Fruit fly (Drosophila melanogaster) whole organism, embryonic: ENCODE measurements around the gene Mekk1.
A peak's percentile ranks its signal among the peaks of the same experiment; 100 is the strongest.

Experiments
- Antp ChIP-seq: fragments of 200-800 bp; sonication (Bioruptor generic); optimal IDR thresholded peaks from 3 replicates; lab custom pipeline; 2016; ENCODE audit warnings: missing biosample characterization, missing genetic modification characterization
- Atf6 ChIP-seq: fragments of 200-800 bp; sonication (Bioruptor generic); IDR thresholded peaks from 2 replicates; pipeline ENCODE4 v1.3.6; 2022; ENCODE audit warnings: missing biosample characterization, missing genetic modification characterization
- BEAF-32 ChIP-seq: fragments of 200-800 bp; sonication (Bioruptor generic); optimal IDR thresholded peaks from 3 replicates; lab custom pipeline; 2017; ENCODE audit warnings: missing biosample characterization, missing genetic modification characterization, mild to moderate bottlenecking, moderate library complexity, missing genetic modification reagents
- CG10543 ChIP-seq: fragments of 200-800 bp; sonication (Bioruptor generic); optimal IDR thresholded peaks from 3 replicates; lab custom pipeline; 2017; ENCODE audit warnings: missing biosample characterization, mild to moderate bottlenecking, missing genetic modification characterization, moderate library complexity
- CG10565 ChIP-seq: fragments of 200-800 bp; sonication (Bioruptor generic); optimal IDR thresholded peaks from 3 replicates; lab custom pipeline; 2016; ENCODE audit warnings: missing biosample characterization, mild to moderate bottlenecking, missing genetic modification characterization
- CG11085 ChIP-seq: fragments of 200-800 bp; sonication (Bioruptor generic); IDR thresholded peaks from 2 replicates; pipeline ENCODE4 v1.3.6; 2022; ENCODE audit warnings: missing biosample characterization, missing genetic modification characterization
- CG11456 ChIP-seq: fragments of 200-800 bp; sonication (Bioruptor generic); IDR thresholded peaks from 3 replicates; pipeline ENCODE4 v1.3.6; 2022; ENCODE audit warnings: missing biosample characterization, missing genetic modification characterization
- CG11723 ChIP-seq: fragments of 200-800 bp; sonication (Bioruptor generic); optimal IDR thresholded peaks from 2 replicates; lab custom pipeline; 2017; ENCODE audit warnings: missing biosample characterization, mild to moderate bottlenecking, missing genetic modification characterization
- CG15479 ChIP-seq: fragments of 200-800 bp; sonication (Bioruptor generic); optimal IDR thresholded peaks from 3 replicates; lab custom pipeline; 2019; ENCODE audit warnings: missing biosample characterization, mild to moderate bottlenecking, missing genetic modification characterization, moderate library complexity
- CG15601 ChIP-seq: fragments of 200-800 bp; sonication (Bioruptor generic); optimal IDR thresholded peaks from 3 replicates; lab custom pipeline; 2019; ENCODE audit warnings: missing biosample characterization, mild to moderate bottlenecking, missing genetic modification characterization, moderate library complexity
- CG17186 ChIP-seq: fragments of 200-800 bp; sonication (Bioruptor generic); optimal IDR thresholded peaks from 3 replicates; lab custom pipeline; 2017; ENCODE audit warnings: missing biosample characterization, missing genetic modification reagents, missing genetic modification characterization
- CG17328 ChIP-seq: fragments of 200-800 bp; sonication (Bioruptor generic); IDR thresholded peaks from 2 replicates; pipeline ENCODE4 v1.3.6; 2022; ENCODE audit warnings: missing biosample characterization, missing genetic modification characterization
- CG17802 ChIP-seq: fragments of 200-800 bp; sonication (Bioruptor generic); optimal IDR thresholded peaks from 2 replicates; lab custom pipeline; 2018; ENCODE audit warnings: missing biosample characterization, mild to moderate bottlenecking, missing genetic modification characterization, moderate library complexity
- CG18011 ChIP-seq: fragments of 200-800 bp; sonication (Bioruptor generic); optimal IDR thresholded peaks from 2 replicates; lab custom pipeline; 2017; ENCODE audit warnings: missing biosample characterization, missing genetic modification characterization, mild to moderate bottlenecking, moderate library complexity, missing genotype
- CG1832 ChIP-seq: fragments of 200-800 bp; sonication (Bioruptor generic); optimal IDR thresholded peaks from 2 replicates; lab custom pipeline; 2017; ENCODE audit warnings: missing biosample characterization, mild to moderate bottlenecking, missing genetic modification characterization, inconsistent platforms
- CG31365 ChIP-seq: fragments of 200-800 bp; sonication (Bioruptor generic); optimal IDR thresholded peaks from 2 replicates; lab custom pipeline; 2018; ENCODE audit warnings: missing biosample characterization, mild to moderate bottlenecking, missing genetic modification characterization
- CG32532 ChIP-seq: fragments of 200-800 bp; sonication (Bioruptor generic); IDR thresholded peaks from 2 replicates; pipeline ENCODE4 v1.3.6; 2022; ENCODE audit warnings: missing biosample characterization, missing genetic modification characterization
- CG34224 ChIP-seq: fragments of 200-800 bp; sonication (Bioruptor generic); IDR thresholded peaks from 3 replicates; pipeline ENCODE4 v1.3.6; 2022; ENCODE audit warnings: missing biosample characterization, missing genetic modification characterization; ENCODE audit not compliant: partially characterized antibody
- CG4360 ChIP-seq: fragments of 200-800 bp; sonication (Bioruptor generic); IDR thresholded peaks from 2 replicates; pipeline ENCODE4 v1.3.6; 2022; ENCODE audit warnings: missing biosample characterization, missing genetic modification characterization
- CG6654 ChIP-seq: fragments of 200-800 bp; sonication (Bioruptor generic); optimal IDR thresholded peaks from 2 replicates; lab custom pipeline; 2017; ENCODE audit warnings: missing biosample characterization, mild to moderate bottlenecking, missing genetic modification characterization
- CG6765 ChIP-seq: fragments of 200-800 bp; sonication (Bioruptor generic); optimal IDR thresholded peaks from 3 replicates; lab custom pipeline; 2017; ENCODE audit warnings: missing biosample characterization, mild to moderate bottlenecking, missing genetic modification characterization
- CG7271 ChIP-seq: fragments of 200-800 bp; sonication (Bioruptor generic); optimal IDR thresholded peaks from 2 replicates; lab custom pipeline; 2018; ENCODE audit warnings: missing biosample characterization, mild to moderate bottlenecking, missing genetic modification characterization, moderate library complexity
- Dad ChIP-seq: fragments of 200-800 bp; sonication (Bioruptor generic); optimal IDR thresholded peaks from 3 replicates; lab custom pipeline; 2016; ENCODE audit warnings: missing biosample characterization, missing genetic modification characterization
- Dek ChIP-seq: fragments of 200-800 bp; sonication (Bioruptor generic); optimal IDR thresholded peaks from 3 replicates; lab custom pipeline; 2019; ENCODE audit warnings: missing biosample characterization, mild to moderate bottlenecking, missing genetic modification characterization, moderate library complexity
- Hey ChIP-seq: fragments of 200-800 bp; sonication (Bioruptor generic); optimal IDR thresholded peaks from 3 replicates; lab custom pipeline; 2018; ENCODE audit warnings: missing biosample characterization, mild to moderate bottlenecking, missing genetic modification characterization
- Pdp1 ChIP-seq, 2 experiments: fragments of 200-800 bp; sonication (Bioruptor generic); optimal IDR thresholded peaks; 3 replicates each; lab custom pipeline; 2016; ENCODE audit warnings: missing biosample characterization in 2 of 2, missing genetic modification characterization in 2 of 2, mild to moderate bottlenecking in 1 of 2, moderate library complexity in 1 of 2
- Ravus ChIP-seq: fragments of 200-800 bp; sonication (Bioruptor generic); IDR thresholded peaks from 2 replicates; pipeline ENCODE4 v1.3.6; 2022; ENCODE audit warnings: missing biosample characterization, missing genetic modification characterization
- Sin3A ChIP-seq: fragments of >200 bp; optimal IDR thresholded peaks from 2 replicates; lab custom pipeline; 2018
- aop ChIP-seq: fragments of 200-800 bp; sonication (Bioruptor generic); IDR thresholded peaks from 2 replicates; pipeline ENCODE4 v1.3.6; 2022; ENCODE audit warnings: missing biosample characterization, missing genetic modification characterization
- bcd ChIP-seq: fragments of 200-800 bp; sonication (Bioruptor generic); optimal IDR thresholded peaks from 2 replicates; lab custom pipeline; 2017; ENCODE audit warnings: missing biosample characterization, mild to moderate bottlenecking, missing genetic modification characterization
- bsh ChIP-seq, 2 experiments: fragments of 200-800 bp; sonication (Bioruptor generic); optimal IDR thresholded peaks; 2 replicates each; lab custom pipeline; 2017 to 2018; ENCODE audit warnings: mild to moderate bottlenecking in 2 of 2, missing biosample characterization in 2 of 2, missing genetic modification characterization in 2 of 2, moderate library complexity in 1 of 2
- dmrt99B ChIP-seq: fragments of 200-800 bp; sonication (Bioruptor generic); optimal IDR thresholded peaks from 2 replicates; lab custom pipeline; 2018; ENCODE audit warnings: missing biosample characterization, mild to moderate bottlenecking, missing genetic modification characterization, moderate library complexity
- dysf ChIP-seq: fragments of 200-800 bp; sonication (Bioruptor generic); IDR thresholded peaks from 3 replicates; pipeline ENCODE4 v1.3.6; 2022; ENCODE audit warnings: missing biosample characterization, missing genetic modification characterization
- emc ChIP-seq: fragments of 200-800 bp; sonication (Bioruptor generic); optimal IDR thresholded peaks from 2 replicates; lab custom pipeline; 2016; ENCODE audit warnings: missing biosample characterization, missing genetic modification characterization
- ems ChIP-seq: fragments of 200-800 bp; sonication (Bioruptor generic); optimal IDR thresholded peaks from 3 replicates; lab custom pipeline; 2016; ENCODE audit warnings: missing biosample characterization, missing genetic modification characterization
- gro ChIP-seq: fragments of 200-800 bp; sonication (Bioruptor generic); optimal IDR thresholded peaks from 2 replicates; lab custom pipeline; 2016; ENCODE audit warnings: missing biosample characterization, missing genetic modification characterization
- gt ChIP-seq: fragments of 200-800 bp; sonication (Bioruptor generic); IDR thresholded peaks from 2 replicates; pipeline ENCODE4 v1.3.6; 2022; ENCODE audit warnings: missing biosample characterization, missing genetic modification characterization
- insv ChIP-seq, 2 experiments: fragments of 200-800 bp; sonication (Bioruptor generic); optimal IDR thresholded peaks; 3 replicates each; lab custom pipeline; 2016 to 2018; ENCODE audit warnings: missing biosample characterization in 2 of 2, missing genetic modification characterization in 2 of 2
- lab ChIP-seq: fragments of 200-800 bp; sonication (Bioruptor generic); optimal IDR thresholded peaks from 3 replicates; lab custom pipeline; 2017; ENCODE audit warnings: missing biosample characterization, missing genetic modification characterization, mild to moderate bottlenecking, moderate library complexity, missing genetic modification reagents
- lmd ChIP-seq: fragments of 200-800 bp; sonication (Bioruptor generic); IDR thresholded peaks from 2 replicates; pipeline ENCODE4 v1.3.6; 2022; ENCODE audit warnings: missing biosample characterization, missing genetic modification characterization
- odd ChIP-seq: fragments of 200-800 bp; sonication (Bioruptor generic); optimal IDR thresholded peaks from 2 replicates; lab custom pipeline; 2017; ENCODE audit warnings: missing biosample characterization, mild to moderate bottlenecking, missing genetic modification characterization
- onecut ChIP-seq: fragments of 200-800 bp; sonication (Bioruptor generic); IDR thresholded peaks from 2 replicates; pipeline ENCODE4 v1.3.6; 2022; ENCODE audit warnings: missing biosample characterization, missing genetic modification characterization
- peb ChIP-seq: fragments of 200-800 bp; sonication (Bioruptor generic); IDR thresholded peaks from 2 replicates; pipeline ENCODE4 v1.3.6; 2022; ENCODE audit warnings: missing biosample characterization, missing genetic modification characterization
- prd ChIP-seq, 3 experiments: fragments of >200 bp in 2 of 3; fragments of 200-800 bp in 1 of 3; sonication (Bioruptor generic) in 1 of 3; optimal IDR thresholded peaks in 2 of 3; IDR thresholded peaks in 1 of 3; 2 replicates in 2 of 3; 3 replicates in 1 of 3; pipeline versions ENCODE4 v1.3.6 to Lab custom; 2017 to 2022; ENCODE audit warnings: missing biosample characterization in 1 of 3, missing genetic modification characterization in 1 of 3
- sr ChIP-seq: fragments of 200-800 bp; sonication (Bioruptor generic); IDR thresholded peaks from 3 replicates; pipeline ENCODE4 v1.3.6; 2022; ENCODE audit warnings: missing biosample characterization, missing genetic modification characterization
- tll ChIP-seq, 2 experiments: fragments of 200-800 bp in 1 of 2; fragments of >200 bp in 1 of 2; sonication (Bioruptor generic) in 1 of 2; optimal IDR thresholded peaks; 2 replicates each; lab custom pipeline; 2017 to 2019; ENCODE audit warnings: missing biosample characterization in 2 of 2, missing genetic modification characterization in 2 of 2, mild to moderate bottlenecking in 1 of 2, moderate library complexity in 1 of 2
- tx ChIP-seq: fragments of 200-800 bp; sonication (Bioruptor generic); optimal IDR thresholded peaks from 2 replicates; lab custom pipeline; 2016; ENCODE audit warnings: missing biosample characterization, missing genetic modification characterization
- vvl ChIP-seq: fragments of 200-800 bp; sonication (Bioruptor generic); IDR thresholded peaks from 2 replicates; pipeline ENCODE4 v1.3.6; 2022; ENCODE audit warnings: missing biosample characterization, missing genetic modification characterization
- zen ChIP-seq: fragments of 200-800 bp; sonication (Bioruptor generic); optimal IDR thresholded peaks from 3 replicates; lab custom pipeline; 2018; ENCODE audit warnings: missing biosample characterization, mild to moderate bottlenecking, missing genetic modification characterization, moderate library complexity

Mekk1 gene

DNA sequence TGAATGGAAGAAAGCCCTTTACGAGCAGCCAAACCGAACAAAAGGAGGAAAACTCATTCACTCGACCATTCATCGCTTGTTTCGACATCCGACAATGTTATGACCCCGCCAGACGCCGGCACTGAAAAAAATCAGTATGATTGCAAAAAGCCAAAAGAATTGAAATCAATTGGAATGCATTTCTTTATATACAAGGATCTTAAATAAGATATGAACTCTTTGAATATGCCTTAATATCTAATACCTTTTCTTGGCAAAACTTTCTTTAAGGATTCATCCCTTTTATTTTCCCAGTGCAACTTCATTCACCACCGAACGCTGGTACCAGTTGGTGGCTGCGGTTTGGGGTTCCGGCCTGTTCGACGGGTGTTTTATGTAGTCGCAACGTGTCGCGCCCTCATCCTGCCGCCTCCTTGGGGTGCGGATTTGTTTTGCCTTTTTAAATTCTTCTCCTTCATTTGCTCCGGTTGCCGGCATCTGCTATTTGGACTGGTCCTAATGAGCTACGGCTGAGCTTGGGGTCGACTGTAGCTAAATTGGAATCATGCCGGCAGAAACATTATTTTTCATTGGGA, 23.5 kb downstream of the Mekk1 start (continued):
- TF ChIP-seq sr (GFP tag; lab: Robert Waterston, UW) (no peak), CG4360 (no peak), Atf6 (peak; percentile 89), CG32532 (peak; percentile 87), tx (peak; percentile 72), CG34224 (GFP tag; lab: Robert Waterston, UW) (no peak), bcd (GFP tag; lab: Kevin White, UChicago) (peak; percentile 85), CG17186 (no peak), CG15601 (tag; lab: Kevin White, UChicago) (peak; percentile 82), CG15479 (no peak), gro (GFP tag; lab: Kevin White, UChicago) (peak; percentile 89), CG11723 (GFP tag; lab: Kevin White, UChicago) (peak; percentile 74), aop (GFP tag; lab: Robert Waterston, UW) (no peak), Dad (peak; percentile 83), CG31365 (tag; lab: Kevin White, UChicago) (peak; percentile 75), Ravus (GFP tag; lab: Robert Waterston, UW) (no peak; the same call in 1 of the 2 replicates), CG6765 (peak; percentile 86), insv (GFP tag; optimal IDR thresholded peaks at IDR 0.05; lab: Kevin White, UChicago) (peak in 1 of 2 experiments; percentile 53), CG6654 (GFP tag; lab: Kevin White, UChicago) (peak; percentile 62), CG7271 (no peak), BEAF-32 (GFP tag; lab: Kevin White, UChicago) (no peak), CG10565 (GFP tag; lab: Kevin White, UChicago) (no peak), CG17328 (GFP tag; lab: Robert Waterston, UW) (peak; percentile 81), dmrt99B (peak; percentile 92), Dek (tag; lab: Kevin White, UChicago) (peak; percentile 89), dysf (GFP tag; lab: Robert Waterston, UW) (peak; percentile 87), ems (peak; percentile 81), gt (peak; percentile 59), odd (GFP tag; lab: Kevin White, UChicago) (peak; percentile 81), lmd (GFP tag; lab: Robert Waterston, UW) (peak; percentile 84), onecut (peak; percentile 82), Pdp1 (GFP tag; optimal IDR thresholded peaks at IDR 0.05; lab: Kevin White, UChicago) (peak in 1 of 2 experiments; percentile 83), vvl (GFP tag; lab: Robert Waterston, UW) (peak; percentile 89), CG1832 (GFP tag; lab: Kevin White, UChicago) (no peak), CG10543 (peak; percentile 94), prd (optimal IDR thresholded peaks at IDR 0.05; lab: Kevin White, UChicago) (no peak), prd (GFP tag; IDR thresholded peaks at IDR 0.05; lab: Robert Waterston, UW) (peak; percentile 87), bsh (GFP tag; optimal IDR thresholded peaks at IDR 0.05; lab: Kevin White, UChicago) (peak in 1 of 2 experiments; percentile 89), lab (GFP tag; lab: Kevin White, UChicago) (peak; percentile 96), peb (GFP tag; lab: Robert Waterston, UW) (peak; percentile 70), Hey (tag; lab: Kevin White, UChicago) (peak; percentile 91), CG18011 (peak; percentile 58), CG11456 (GFP tag; lab: Robert Waterston, UW) (peak; percentile 85), emc (GFP tag; lab: Kevin White, UChicago) (no peak), Antp (GFP tag; lab: Kevin White, UChicago) (peak; percentile 81), tll (GFP tag; optimal IDR thresholded peaks at IDR 0.05; lab: Kevin White, UChicago) (no peak), zen (tag; lab: Kevin White, UChicago) (no peak), CG17802 (tag; lab: Kevin White, UChicago) (peak; percentile 55), Sin3A (lab: Kevin White, UChicago) (no peak), CG11085 (peak; percentile 66)
